Worm (Caenorhabditis elegans) whole organism, young adult: ENCODE data around the gene apt-9.

Experiments
- B0336.3 ChIP-seq: fragments of 200-800 bp; sonication (Bioruptor generic); IDR thresholded peaks from 2 replicates; pipeline ENCODE4 v1.3.6; 2022; ENCODE audit warnings: missing genetic modification characterization, missing compliant biosample characterization
- D2030.7 ChIP-seq: fragments of 200-800 bp; sonication (Bioruptor generic); IDR thresholded peaks from 2 replicates; pipeline ENCODE4 v1.3.6; 2022; ENCODE audit warnings: missing genetic modification reagents, missing genetic modification characterization, missing compliant biosample characterization
- F10E7.11 ChIP-seq: sonication (generic microtip); optimal IDR thresholded peaks from 2 replicates; lab custom pipeline; 2017; ENCODE audit warnings: mild to moderate bottlenecking, missing genetic modification characterization, moderate library complexity, missing compliant biosample characterization
- F22D6.2 ChIP-seq: sonication (generic microtip); optimal IDR thresholded peaks from 2 replicates; lab custom pipeline; 2016; ENCODE audit warnings: mild to moderate bottlenecking, missing genetic modification characterization, missing compliant biosample characterization
- F52B5.7 ChIP-seq: sonication (generic microtip); optimal IDR thresholded peaks from 2 replicates; lab custom pipeline; 2016; ENCODE audit warnings: mild to moderate bottlenecking, missing genetic modification characterization, missing compliant biosample characterization
- F57C9.4 ChIP-seq: sonication (generic microtip); optimal IDR thresholded peaks from 2 replicates; lab custom pipeline; 2017; ENCODE audit warnings: mild to moderate bottlenecking, missing genetic modification characterization, missing compliant biosample characterization
- T07F8.4 ChIP-seq: sonication (generic microtip); optimal IDR thresholded peaks from 2 replicates; lab custom pipeline; 2016; ENCODE audit warnings: mild to moderate bottlenecking, missing genetic modification characterization, moderate library complexity, missing compliant biosample characterization
- T26A5.8 ChIP-seq: sonication (generic microtip); optimal IDR thresholded peaks from 2 replicates; lab custom pipeline; 2016; ENCODE audit warnings: missing genetic modification characterization, missing compliant biosample characterization
- Y53F4B.3 ChIP-seq: fragments of 200-800 bp; sonication (Bioruptor generic); IDR thresholded peaks from 2 replicates; pipeline ENCODE4 v1.3.6; 2022; ENCODE audit warnings: missing genetic modification reagents, missing genetic modification characterization, missing compliant biosample characterization
- Y67H2A.10 ChIP-seq: fragments of 200-800 bp; sonication (Bioruptor generic); conservative IDR thresholded peaks from 2 replicates; pipeline ENCODE4 v1.3.6; 2022; ENCODE audit warnings: missing genetic modification reagents, missing genetic modification characterization, missing compliant biosample characterization
- Y79H2A.3 ChIP-seq: fragments of 200-800 bp; sonication (Bioruptor generic); conservative IDR thresholded peaks from 2 replicates; pipeline ENCODE4 v1.3.6; 2022; ENCODE audit warnings: missing genetic modification reagents, missing genetic modification characterization, missing compliant biosample characterization
- Y95B8A.8 ChIP-seq: fragments of 200-800 bp; sonication (Bioruptor generic); IDR thresholded peaks from 2 replicates; pipeline ENCODE4 v1.3.6; 2022; ENCODE audit warnings: missing genetic modification reagents, missing genetic modification characterization, missing compliant biosample characterization
- akir-1 ChIP-seq: fragments of 200-800 bp; sonication (Bioruptor generic); optimal IDR thresholded peaks from 2 replicates; lab custom pipeline; 2018; ENCODE audit warnings: mild to moderate bottlenecking, missing genetic modification characterization, moderate library complexity, missing compliant biosample characterization
- ama-1 ChIP-seq, 3 experiments: fragments of 150-350 bp in 1 of 3; sonication (generic microtip) in 2 of 3; optimal IDR thresholded peaks; 2 replicates each; lab custom pipeline; 2014 to 2018; ENCODE audit warnings: missing biosample characterization in 2 of 3, missing genetic modification characterization in 2 of 3, missing genetic modification reagents in 2 of 3
- aptf-2 ChIP-seq: fragments of 200-800 bp; sonication (Bioruptor generic); conservative IDR thresholded peaks from 2 replicates; pipeline ENCODE4 v1.3.6; 2022; ENCODE audit warnings: missing genetic modification reagents, missing genetic modification characterization, missing compliant biosample characterization
- aptf-3 ChIP-seq: fragments of 200-800 bp; sonication (Bioruptor generic); IDR thresholded peaks from 2 replicates; pipeline ENCODE4 v1.3.6; 2022; ENCODE audit warnings: missing genetic modification characterization, missing compliant biosample characterization
- atf-7 ChIP-seq: sonication (generic microtip); optimal IDR thresholded peaks from 2 replicates; lab custom pipeline; 2017; ENCODE audit warnings: mild to moderate bottlenecking, missing genetic modification characterization, missing compliant biosample characterization
- attf-3 ChIP-seq: fragments of 200-800 bp; sonication (Bioruptor generic); conservative IDR thresholded peaks from 2 replicates; pipeline ENCODE4 v1.3.6; 2022; ENCODE audit warnings: missing genetic modification reagents, missing genetic modification characterization, missing compliant biosample characterization
- attf-6 ChIP-seq: fragments of 200-800 bp; sonication (Bioruptor generic); IDR thresholded peaks from 2 replicates; pipeline ENCODE4 v1.3.6; 2022; ENCODE audit warnings: missing genetic modification reagents, missing genetic modification characterization, missing compliant biosample characterization
- bed-1 ChIP-seq: fragments of 200-800 bp; sonication (Bioruptor generic); IDR thresholded peaks from 2 replicates; pipeline ENCODE4 v1.3.6; 2022; ENCODE audit warnings: missing genetic modification reagents, missing genetic modification characterization, missing compliant biosample characterization
- ceh-27 ChIP-seq: fragments of 200-800 bp; sonication (Bioruptor generic); optimal IDR thresholded peaks from 2 replicates; lab custom pipeline; 2018; ENCODE audit warnings: mild to moderate bottlenecking, missing genetic modification characterization, moderate library complexity, missing compliant biosample characterization
- ceh-58 ChIP-seq: fragments of 200-800 bp; sonication (Bioruptor generic); IDR thresholded peaks from 2 replicates; pipeline ENCODE4 v1.3.6; 2022; ENCODE audit warnings: missing genetic modification characterization, missing compliant biosample characterization
- ceh-79 ChIP-seq: sonication (generic microtip); optimal IDR thresholded peaks from 2 replicates; lab custom pipeline; 2017; ENCODE audit warnings: mild to moderate bottlenecking, missing genetic modification characterization, missing compliant biosample characterization
- dpff-1 ChIP-seq: sonication (generic microtip); optimal IDR thresholded peaks from 2 replicates; lab custom pipeline; 2017; ENCODE audit warnings: mild to moderate bottlenecking, missing genetic modification characterization, missing compliant biosample characterization
- dpl-1 ChIP-seq: fragments of 150-350 bp; optimal IDR thresholded peaks from 2 replicates; lab custom pipeline; 2014; ENCODE audit warnings: missing biosample characterization, missing genetic modification reagents, missing genetic modification characterization
- egl-18 ChIP-seq: fragments of 200-800 bp; sonication (Bioruptor generic); IDR thresholded peaks from 2 replicates; pipeline ENCODE4 v1.3.6; 2022; ENCODE audit warnings: missing genetic modification reagents, missing genetic modification characterization, missing compliant biosample characterization
- ekl-4 ChIP-seq: fragments of 200-800 bp; sonication (Bioruptor generic); IDR thresholded peaks from 2 replicates; pipeline ENCODE4 v1.3.6; 2022; ENCODE audit warnings: missing genetic modification reagents, missing genetic modification characterization, missing compliant biosample characterization
- ets-4 ChIP-seq: fragments of 200-800 bp; sonication (Bioruptor generic); optimal IDR thresholded peaks from 2 replicates; lab custom pipeline; 2018; ENCODE audit warnings: mild to moderate bottlenecking, missing genetic modification characterization, missing compliant biosample characterization
- fkh-3 ChIP-seq: sonication (generic microtip); optimal IDR thresholded peaks from 2 replicates; lab custom pipeline; 2016; ENCODE audit warnings: mild to moderate bottlenecking, missing genetic modification characterization, missing compliant biosample characterization
- gei-17 ChIP-seq: fragments of 200-800 bp; sonication (Bioruptor generic); optimal IDR thresholded peaks from 2 replicates; lab custom pipeline; 2018; ENCODE audit warnings: mild to moderate bottlenecking, missing genetic modification characterization, missing compliant biosample characterization
- hmg-1.2 ChIP-seq: fragments of 200-800 bp; sonication (Bioruptor generic); IDR thresholded peaks from 2 replicates; pipeline ENCODE4 v1.3.6; 2022; ENCODE audit warnings: missing genetic modification reagents, missing genetic modification characterization, missing compliant biosample characterization
- let-526 ChIP-seq: fragments of 200-800 bp; sonication (Bioruptor generic); IDR thresholded peaks from 2 replicates; pipeline ENCODE4 v1.3.6; 2022; ENCODE audit warnings: missing genetic modification reagents, missing genetic modification characterization, missing compliant biosample characterization
- madf-10 ChIP-seq: sonication (generic microtip); optimal IDR thresholded peaks from 2 replicates; lab custom pipeline; 2016; ENCODE audit warnings: mild to moderate bottlenecking, missing genetic modification characterization, missing compliant biosample characterization
- mes-4 ChIP-seq: sonication (generic microtip); optimal IDR thresholded peaks from 2 replicates; lab custom pipeline; 2016; ENCODE audit warnings: missing genotype, missing genetic modification characterization, missing compliant biosample characterization
- nhr-120 ChIP-seq: fragments of 200-800 bp; sonication (Bioruptor generic); IDR thresholded peaks from 2 replicates; pipeline ENCODE4 v1.3.6; 2022; ENCODE audit warnings: missing genetic modification characterization, missing compliant biosample characterization
- nhr-179 ChIP-seq: sonication (generic microtip); optimal IDR thresholded peaks from 2 replicates; lab custom pipeline; 2016; ENCODE audit warnings: mild to moderate bottlenecking, missing genetic modification characterization, missing compliant biosample characterization
- nhr-80 ChIP-seq: sonication (generic microtip); optimal IDR thresholded peaks from 2 replicates; lab custom pipeline; 2016; ENCODE audit warnings: missing genetic modification characterization, missing compliant biosample characterization
- pbrm-1 ChIP-seq: fragments of 200-800 bp; sonication (Bioruptor generic); IDR thresholded peaks from 2 replicates; pipeline ENCODE4 v1.3.6; 2022; ENCODE audit warnings: missing genetic modification reagents, missing genetic modification characterization, missing compliant biosample characterization
- repo-1 ChIP-seq: sonication (generic microtip); optimal IDR thresholded peaks from 2 replicates; lab custom pipeline; 2017; ENCODE audit warnings: mild to moderate bottlenecking, missing genetic modification characterization, missing compliant biosample characterization
- rpc-1 ChIP-seq, 2 experiments: fragments of 150-350 bp in 1 of 2; sonication (generic microtip) in 1 of 2; optimal IDR thresholded peaks; 2 replicates each; lab custom pipeline; 2014 to 2018; ENCODE audit warnings: missing biosample characterization in 1 of 2, missing genetic modification characterization in 1 of 2, missing genetic modification reagents in 1 of 2, missing genotype in 1 of 2
- snpc-1.3 ChIP-seq: sonication (generic microtip); optimal IDR thresholded peaks from 2 replicates; lab custom pipeline; 2017; ENCODE audit warnings: missing genetic modification characterization, mild to moderate bottlenecking, missing compliant biosample characterization, antibody characterized with exemption, moderate library complexity, missing genotype, missing genetic modification reagents; ENCODE audit not compliant: insufficient read depth
- snpc-4 ChIP-seq, 5 experiments: fragments of 150-350 bp in 1 of 5; sonication (generic microtip) in 4 of 5; optimal IDR thresholded peaks; 2 replicates each; lab custom pipeline; 2014 to 2018; ENCODE audit warnings: missing genetic modification characterization in 5 of 5, missing biosample characterization in 3 of 5, antibody characterized with exemption in 2 of 5, mild to moderate bottlenecking in 2 of 5, missing compliant biosample characterization in 2 of 5, missing genotype in 2 of 5, moderate library complexity in 2 of 5, missing genetic modification reagents in 1 of 5
- unc-130 ChIP-seq: sonication (generic microtip); optimal IDR thresholded peaks from 2 replicates; lab custom pipeline; 2016; ENCODE audit warnings: missing genetic modification reagents, missing genetic modification characterization, missing compliant biosample characterization
- xnd-1 ChIP-seq: sonication (generic microtip); optimal IDR thresholded peaks from 2 replicates; lab custom pipeline; 2016; ENCODE audit warnings: missing genotype, missing genetic modification reagents, missing genetic modification characterization, missing compliant biosample characterization
- ztf-28 ChIP-seq: fragments of 200-800 bp; sonication (Bioruptor generic); IDR thresholded peaks from 2 replicates; pipeline ENCODE4 v1.3.6; 2022; ENCODE audit warnings: missing genetic modification reagents, missing genetic modification characterization, missing compliant biosample characterization
- ztf-6 ChIP-seq: fragments of 200-800 bp; sonication (Bioruptor generic); IDR thresholded peaks from 2 replicates; pipeline ENCODE4 v1.3.6; 2022; ENCODE audit warnings: missing genetic modification reagents, missing genetic modification characterization, missing compliant biosample characterization

apt-9 gene

DNA sequence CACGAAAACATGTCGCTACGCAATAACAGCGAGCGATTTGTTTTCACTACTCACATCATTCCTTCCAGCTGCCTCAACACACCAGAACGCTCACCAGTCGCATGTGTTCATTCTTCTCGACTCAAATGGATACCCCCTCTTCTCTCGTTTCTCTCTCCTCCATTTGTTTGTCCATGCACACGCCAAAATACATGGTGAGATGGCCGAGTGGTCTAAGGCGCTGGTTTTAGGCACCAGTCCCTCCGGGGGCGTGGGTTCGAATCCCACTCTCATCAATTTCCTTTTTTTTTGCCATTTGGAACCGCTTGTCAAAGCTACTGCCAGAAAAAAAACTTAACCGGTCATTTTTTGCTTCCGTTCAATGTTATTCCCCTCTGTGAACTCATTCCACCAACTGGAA, 27.2 kb downstream of the apt-9 start (continued):
- TF ChIP-seq pbrm-1 (GFP tag; lab: Robert Waterston, UW) = peak; percentile 95
- TF ChIP-seq madf-10 (tag; lab: Kevin White, UChicago) = peak; percentile 86
- 0 out of 2 replicates have a peak, but pooled peaks have one; percentile 76 for TF ChIP-seq bed-1 (GFP tag; lab: Robert Waterston, UW)
- peak; percentile 80 for TF ChIP-seq gei-17 (GFP tag; lab: Kevin White, UChicago)
- TF ChIP-seq ceh-27 (GFP tag; lab: Kevin White, UChicago) = peak; percentile 82
- TF ChIP-seq F22D6.2 (tag; lab: Kevin White, UChicago) = peak; percentile 70
- TF ChIP-seq xnd-1 (tag; lab: Kevin White, UChicago) = no peak
- 0 out of 2 replicates have a peak, but pooled peaks have one; percentile 48 for TF ChIP-seq nhr-120 (GFP tag; lab: Robert Waterston, UW)
- peak; percentile 89 for TF ChIP-seq repo-1
- TF ChIP-seq snpc-4 (GFP tag; optimal IDR thresholded peaks at IDR 0.05; lab: Kevin White, UChicago) = peak; percentile 58
- TF ChIP-seq snpc-4 (tag; optimal IDR thresholded peaks at IDR 0.05; lab: Kevin White, UChicago) = peak in 2 of 4 experiments; percentile 66 to 81
- TF ChIP-seq ama-1 (optimal IDR thresholded peaks at IDR 0.05; lab: Kevin White, UChicago) = no peak
- TF ChIP-seq ama-1 (GFP tag; optimal IDR thresholded peaks at IDR 0.05; lab: Kevin White, UChicago) = peak; percentile 54 to 78
- 0 out of 2 replicates have a peak, but pooled peaks have one; percentile 75 for TF ChIP-seq ceh-58 (GFP tag; lab: Robert Waterston, UW)
- TF ChIP-seq ceh-79 (tag; lab: Kevin White, UChicago) = peak; percentile 46
- peak; percentile 46 for TF ChIP-seq nhr-179 (tag; lab: Kevin White, UChicago)
- no peak for TF ChIP-seq akir-1 (GFP tag; lab: Kevin White, UChicago)
- TF ChIP-seq F10E7.11 = peak; percentile 57
- peak; percentile 77 for TF ChIP-seq T07F8.4 (tag; lab: Kevin White, UChicago)
- no peak for TF ChIP-seq fkh-3
- no peak for TF ChIP-seq dpl-1
- peak; percentile 45 for TF ChIP-seq nhr-80 (tag; lab: Kevin White, UChicago)
- 0 out of 2 replicates have a peak, but pooled peaks have one; percentile 48 for TF ChIP-seq aptf-2 (GFP tag; lab: Robert Waterston, UW)
- TF ChIP-seq ekl-4 (GFP tag; lab: Robert Waterston, UW) = peak; percentile 84
- TF ChIP-seq B0336.3 (GFP tag; lab: Robert Waterston, UW) = peak; percentile 77; the same call in 1 of the 2 replicates
- TF ChIP-seq Y95B8A.8 (GFP tag; lab: Robert Waterston, UW) = no peak
- TF ChIP-seq mes-4 (tag; lab: Kevin White, UChicago) = peak; percentile 61
- TF ChIP-seq unc-130 = no peak
- peak; percentile 82; the same call in 1 of the 2 replicates for TF ChIP-seq ztf-6
- TF ChIP-seq Y67H2A.10 = no peak
- peak; percentile 81 for TF ChIP-seq F52B5.7 (tag; lab: Kevin White, UChicago)
- no peak for TF ChIP-seq Y79H2A.3 (GFP tag; lab: Robert Waterston, UW)
- peak; percentile 84 for TF ChIP-seq rpc-1 (optimal IDR thresholded peaks at IDR 0.05; lab: Kevin White, UChicago)
- peak; percentile 84 for TF ChIP-seq rpc-1 (tag; optimal IDR thresholded peaks at IDR 0.05; lab: Kevin White, UChicago)
- peak; percentile 84 for TF ChIP-seq atf-7 (tag; lab: Kevin White, UChicago)
- peak; percentile 21 for TF ChIP-seq snpc-1.3 (tag; lab: Kevin White, UChicago)
- peak; percentile 22; the same call in 1 of the 2 replicates for TF ChIP-seq Y53F4B.3 (GFP tag; lab: Robert Waterston, UW)
- TF ChIP-seq egl-18 (GFP tag; lab: Robert Waterston, UW) = 0 out of 2 replicates have a peak, but pooled peaks have one; percentile 64
- TF ChIP-seq T26A5.8 = no peak
- TF ChIP-seq attf-6 (GFP tag; lab: Robert Waterston, UW) = peak; percentile 51; the same call in 1 of the 2 replicates
- TF ChIP-seq let-526 (GFP tag; lab: Robert Waterston, UW) = peak; percentile 33; the same call in 1 of the 2 replicates
- TF ChIP-seq ets-4 = peak; percentile 81
- no peak; the same call in 1 of the 2 replicates for TF ChIP-seq aptf-3 (GFP tag; lab: Robert Waterston, UW)
- no peak for TF ChIP-seq dpff-1 (tag; lab: Kevin White, UChicago)
- peak; percentile 77 for TF ChIP-seq D2030.7 (GFP tag; lab: Robert Waterston, UW)
- peak; percentile 4 for TF ChIP-seq F57C9.4 (tag; lab: Kevin White, UChicago)
- 0 out of 2 replicates have a peak, but pooled peaks have one; percentile 30 for TF ChIP-seq attf-3 (GFP tag; lab: Robert Waterston, UW)
- peak; percentile 84 for TF ChIP-seq hmg-1.2 (GFP tag; lab: Robert Waterston, UW)
- 0 out of 2 replicates have a peak, but pooled peaks have one; percentile 17 for TF ChIP-seq ztf-28
